Worm (Caenorhabditis elegans): Measurements from ENCODE around the gene srg-32.

srg-32 gene

ce11 chrV:10588694-10589093 lies at the start of gene srg-32:
Gene srg-32 (minus strand): TSS chrV:10588794.
- TF ChIP-seq nhr-12 (tag; optimal IDR thresholded peaks at IDR 0.05) (no peak), lin-35 (GFP tag; optimal IDR thresholded peaks at IDR 0.05) (no peak), unc-130 (tag; optimal IDR thresholded peaks at IDR 0.05) (no peak), ceh-90 (tag; optimal IDR thresholded peaks at IDR 0.05) (no peak), lin-14 (GFP tag; optimal IDR thresholded peaks at IDR 0.05) (no peak), isw-1 (GFP tag; IDR thresholded peaks at IDR 0.05) (no peak), mef-2 (tag; optimal IDR thresholded peaks at IDR 0.05) (no peak), ztf-11 (tag; optimal IDR thresholded peaks at IDR 0.05) (no peak), snu-23 (GFP tag; optimal IDR thresholded peaks at IDR 0.05) (no peak), alr-1 (tag; optimal IDR thresholded peaks at IDR 0.05; ENCODE audit: borderline replicate concordance) (no peak), egl-27 (tag; optimal IDR thresholded peaks at IDR 0.05) (no peak), elt-3 (tag; optimal IDR thresholded peaks at IDR 0.05) (no peak), xbp-1 (tag; optimal IDR thresholded peaks at IDR 0.05) (no peak), zag-1 (tag; optimal IDR thresholded peaks at IDR 0.05) (no peak), nhr-90 (tag; optimal IDR thresholded peaks at IDR 0.05; ENCODE audit: poor library complexity) (no peak), efl-1 (optimal IDR thresholded peaks at IDR 0.05) (no peak), efl-1 (GFP tag; optimal IDR thresholded peaks at IDR 0.05 in 1 of 2) (no peak), skn-1 (tag; optimal IDR thresholded peaks at IDR 0.05) (no peak)

- TF ChIP-seq nhr-90 (tag; optimal IDR thresholded peaks at IDR 0.05; ENCODE audit: poor library complexity), result no peak
- TF ChIP-seq tlp-1 (tag; optimal IDR thresholded peaks at IDR 0.05), result no peak
- TF ChIP-seq alr-1 (tag; optimal IDR thresholded peaks at IDR 0.05; ENCODE audit: borderline replicate concordance), result no peak
- TF ChIP-seq sptf-1 (tag; optimal IDR thresholded peaks at IDR 0.05), result no peak
- TF ChIP-seq hpl-2 (GFP tag; optimal IDR thresholded peaks at IDR 0.05), result no peak
- no peak for TF ChIP-seq pag-3 (tag; optimal IDR thresholded peaks at IDR 0.05; ENCODE audit: borderline replicate concordance, insufficient read depth)
- TF ChIP-seq snpc-4 (tag; optimal IDR thresholded peaks at IDR 0.05), result no peak
- TF ChIP-seq nhr-20 (tag; optimal IDR thresholded peaks at IDR 0.05), result no peak
- TF ChIP-seq unc-130 (tag; optimal IDR thresholded peaks at IDR 0.05), result no peak
- TF ChIP-seq zip-4 (GFP tag; optimal IDR thresholded peaks at IDR 0.05), result no peak
- TF ChIP-seq xbp-1 (tag; optimal IDR thresholded peaks at IDR 0.05), result no peak
- no peak for TF ChIP-seq irx-1 (tag; optimal IDR thresholded peaks at IDR 0.05)
- no peak for TF ChIP-seq ceh-90 (tag; optimal IDR thresholded peaks at IDR 0.05)
- TF ChIP-seq elt-2 (tag; optimal IDR thresholded peaks at IDR 0.05), result no peak
- no peak for TF ChIP-seq F16B12.6 (tag; optimal IDR thresholded peaks at IDR 0.05)
- TF ChIP-seq sup-37 (GFP tag; optimal IDR thresholded peaks at IDR 0.05), result no peak
- no peak for TF ChIP-seq elt-3 (tag; optimal IDR thresholded peaks at IDR 0.05)
- TF ChIP-seq nhr-76 (tag; optimal IDR thresholded peaks at IDR 0.05), result no peak
Observed at ce11 chrV:10635722-10636121, 47.1 kb upstream of the srg-32 start, which contains the start of gene kvs-2. Gene kvs-2 (plus strand): TSS chrV:10636022.

ce11 chrV:10632758-10633157 lies 44.2 kb upstream of the srg-32 start, which contains the start of gene mab-23:
Gene mab-23 (plus strand): TSS chrV:10633058.
- no peak for TF ChIP-seq efl-1 (optimal IDR thresholded peaks at IDR 0.05)
- TF ChIP-seq efl-1 (GFP tag; optimal IDR thresholded peaks at IDR 0.05 in 1 of 2), result no peak
- TF ChIP-seq mef-2 (tag; optimal IDR thresholded peaks at IDR 0.05), result no peak
- TF ChIP-seq hpl-2 (GFP tag; optimal IDR thresholded peaks at IDR 0.05), result no peak
- TF ChIP-seq ceh-90 (tag; optimal IDR thresholded peaks at IDR 0.05), result no peak
- no peak for TF ChIP-seq alr-1 (tag; optimal IDR thresholded peaks at IDR 0.05; ENCODE audit: borderline replicate concordance)
- no peak for TF ChIP-seq unc-130 (tag; optimal IDR thresholded peaks at IDR 0.05)
- TF ChIP-seq ama-1 (optimal IDR thresholded peaks at IDR 0.05), result no peak
- TF ChIP-seq grh-1 (GFP tag; IDR thresholded peaks at IDR 0.05), result no peak
- no peak for TF ChIP-seq nhr-20 (tag; optimal IDR thresholded peaks at IDR 0.05)
- no peak for TF ChIP-seq lir-3 (tag; optimal IDR thresholded peaks at IDR 0.05; ENCODE audit: poor library complexity)
- TF ChIP-seq mdl-1 (tag; optimal IDR thresholded peaks at IDR 0.05), result no peak
- TF ChIP-seq mab-9 (GFP tag; IDR thresholded peaks at IDR 0.05), result no peak
- TF ChIP-seq hlh-17 (GFP tag; optimal IDR thresholded peaks at IDR 0.05; ENCODE audit: borderline replicate concordance), result no peak
- no peak for TF ChIP-seq nhr-237 (tag; optimal IDR thresholded peaks at IDR 0.05)
- TF ChIP-seq unc-98 (GFP tag; IDR thresholded peaks at IDR 0.05), result no peak
- TF ChIP-seq sox-4 (tag; optimal IDR thresholded peaks at IDR 0.05), result no peak
